Fruit fly (Drosophila melanogaster): ENCODE data around the gene sinah.

The sinah gene

dm6 chr3L:16876785-16877468 lies 18.0 kb downstream of the sinah start, which contains the start of gene CG32170 (continued):
- no peak for TF ChIP-seq Nf-YA (GFP tag; IDR thresholded peaks at IDR 0.05)
- TF ChIP-seq CG11696 (GFP tag; IDR thresholded peaks at IDR 0.05): no peak
- TF ChIP-seq usp (GFP tag; optimal IDR thresholded peaks at IDR 0.05): no peak
- peak; percentile 78 for TF ChIP-seq Awh (GFP tag; IDR thresholded peaks at IDR 0.05)
- TF ChIP-seq Trl (optimal IDR thresholded peaks at IDR 0.05): peak in 1 of 2 experiments; percentile 11
- TF ChIP-seq Trl (GFP tag; optimal IDR thresholded peaks at IDR 0.05): no peak
- peak; percentile 44; the same call in 1 of the 3 replicates for TF ChIP-seq Dbx (GFP tag; IDR thresholded peaks at IDR 0.05)
- no peak for TF ChIP-seq sug (tag; optimal IDR thresholded peaks at IDR 0.05)
- TF ChIP-seq B-H2 (GFP tag; optimal IDR thresholded peaks at IDR 0.05): peak; percentile 65
- peak; percentile 71 for TF ChIP-seq grn (GFP tag; optimal IDR thresholded peaks at IDR 0.05)
- TF ChIP-seq CG3407 (GFP tag; optimal IDR thresholded peaks at IDR 0.05): no peak
- peak; percentile 81 for TF ChIP-seq abd-A (tag; optimal IDR thresholded peaks at IDR 0.05)
- peak; percentile 10; the same call in 1 of the 2 replicates for TF ChIP-seq sob (GFP tag; IDR thresholded peaks at IDR 0.05)
- peak; percentile 85 for TF ChIP-seq CG13894 (tag; optimal IDR thresholded peaks at IDR 0.05)
- no peak for TF ChIP-seq fd3F (GFP tag; optimal IDR thresholded peaks at IDR 0.05)
- TF ChIP-seq rib (GFP tag; IDR thresholded peaks at IDR 0.05): peak; percentile 54; the same call in 1 of the 2 replicates
- peak; percentile 35 for TF ChIP-seq cg (GFP tag; optimal IDR thresholded peaks at IDR 0.05)
- no peak for TF ChIP-seq nau (GFP tag; optimal IDR thresholded peaks at IDR 0.05)
- TF ChIP-seq CG15269 (tag; optimal IDR thresholded peaks at IDR 0.05): peak; percentile 51
- no peak for TF ChIP-seq Ravus (GFP tag; IDR thresholded peaks at IDR 0.05)
- TF ChIP-seq CG12769 (tag; optimal IDR thresholded peaks at IDR 0.05): peak; percentile 2
- 0 out of 3 replicates have a peak, but pooled peaks have one; percentile 27 for TF ChIP-seq sr (GFP tag; IDR thresholded peaks at IDR 0.05)
- peak; percentile 80 for TF ChIP-seq ftz-f1 (GFP tag; optimal IDR thresholded peaks at IDR 0.05)
- no peak for TF ChIP-seq da (GFP tag; optimal IDR thresholded peaks at IDR 0.05)
- TF ChIP-seq sd (tag; optimal IDR thresholded peaks at IDR 0.05): peak; percentile 45
- no peak for TF ChIP-seq CG8290 (GFP tag; optimal IDR thresholded peaks at IDR 0.05)
- TF ChIP-seq CG8290 (tag; optimal IDR thresholded peaks at IDR 0.05): peak in 1 of 2 experiments; percentile 19
- no peak for TF ChIP-seq CG6254 (GFP tag; optimal IDR thresholded peaks at IDR 0.05)
- TF ChIP-seq CG16815 (GFP tag; optimal IDR thresholded peaks at IDR 0.05): no peak
- no peak for TF ChIP-seq toy (GFP tag; IDR thresholded peaks at IDR 0.05)
- no peak for TF ChIP-seq CG15696 (tag; optimal IDR thresholded peaks at IDR 0.05)
- TF ChIP-seq salm (tag; optimal IDR thresholded peaks at IDR 0.05): no peak
- no peak for TF ChIP-seq CG17359 (tag; optimal IDR thresholded peaks at IDR 0.05)
- TF ChIP-seq Jarid2 (GFP tag; optimal IDR thresholded peaks at IDR 0.05): peak; percentile 27
- TF ChIP-seq chif (GFP tag; optimal IDR thresholded peaks at IDR 0.05): no peak
- TF ChIP-seq MTF-1 (GFP tag; optimal IDR thresholded peaks at IDR 0.05; ENCODE audit: borderline replicate concordance): no peak
- peak; percentile 18 for TF ChIP-seq oc (tag; optimal IDR thresholded peaks at IDR 0.05)
- no peak for TF ChIP-seq Hr78 (GFP tag; optimal IDR thresholded peaks at IDR 0.05)
- TF ChIP-seq Dp (GFP tag; optimal IDR thresholded peaks at IDR 0.05): no peak
- TF ChIP-seq CG1603 (tag; optimal IDR thresholded peaks at IDR 0.05): no peak
- peak; percentile 60 for TF ChIP-seq CG10543 (GFP tag; optimal IDR thresholded peaks at IDR 0.05)
- TF ChIP-seq CG6765 (GFP tag; optimal IDR thresholded peaks at IDR 0.05): no peak
